Worm (Caenorhabditis elegans) whole organism, L2 larva: ENCODE measurements around the gene T28F3.9.

Source experiments
- blmp-1 ChIP-seq: sonication (generic microtip); optimal IDR thresholded peaks from 2 replicates; lab custom pipeline; 2017; ENCODE audit warnings: missing genetic modification characterization, mild to moderate bottlenecking, missing compliant biosample characterization, antibody characterized with exemption, moderate library complexity; ENCODE audit not compliant: insufficient read depth
- lin-39 ChIP-seq: fragments of 150-350 bp; optimal IDR thresholded peaks from 2 replicates; lab custom pipeline; 2014; ENCODE audit warnings: missing biosample characterization, missing genetic modification reagents, missing genetic modification characterization
- lsy-2 ChIP-seq, 2 experiments: fragments of 150-350 bp in 1 of 2; sonication (generic microtip) in 1 of 2; optimal IDR thresholded peaks; 2 replicates each; lab custom pipeline; 2014 to 2017; ENCODE audit warnings: missing biosample characterization in 2 of 2, missing genetic modification characterization in 2 of 2
- skn-1 ChIP-seq: sonication (generic microtip); optimal IDR thresholded peaks from 2 replicates; lab custom pipeline; 2017; ENCODE audit warnings: missing biosample characterization, missing genetic modification characterization

DNA sequence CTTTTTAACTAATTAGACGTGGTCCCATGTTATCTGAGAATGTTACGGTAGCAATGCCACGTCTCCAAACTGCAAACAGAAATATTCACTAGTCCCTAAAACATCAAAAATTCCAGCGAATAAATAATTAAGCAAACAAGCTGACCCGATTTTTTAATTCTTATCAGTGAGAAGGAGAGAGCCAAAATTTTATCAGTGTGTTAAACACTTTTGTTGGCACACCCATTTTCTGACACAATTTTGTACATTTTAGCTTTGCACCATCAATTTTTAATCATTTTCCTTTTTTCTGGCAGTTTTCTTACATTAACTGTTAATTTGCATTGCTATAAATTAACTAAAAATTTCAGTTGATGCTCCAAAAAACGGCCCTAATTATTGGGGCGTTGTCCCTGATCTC is 12.1 kb downstream of the T28F3.9 start, which contains the start of gene C49C3.4:
- TF ChIP-seq lsy-2 (tag; optimal IDR thresholded peaks at IDR 0.05; lab: Kevin White, UChicago) (no peak), blmp-1 (no peak), skn-1 (tag; lab: Kevin White, UChicago) (no peak), lin-39 (tag; lab: Kevin White, UChicago) (no peak)
